Fruit fly (Drosophila melanogaster) whole organism, embryonic: ENCODE data around the gene cl.
A peak's percentile ranks its signal among the peaks of the same experiment; 100 is the strongest.

Experiments used
- Adf1 ChIP-seq: fragments of 200-800 bp; sonication (Bioruptor generic); IDR thresholded peaks from 2 replicates; pipeline ENCODE4 v1.3.6; 2022; ENCODE audit warnings: missing biosample characterization, missing genetic modification characterization
- Aef1 ChIP-seq: fragments of 200-800 bp; sonication (Bioruptor generic); IDR thresholded peaks from 3 replicates; pipeline ENCODE4 v1.3.6; 2022; ENCODE audit warnings: missing biosample characterization, missing genetic modification characterization
- CG10366 ChIP-seq: fragments of 200-800 bp; sonication (Bioruptor generic); IDR thresholded peaks from 2 replicates; pipeline ENCODE4 v1.3.6; 2022; ENCODE audit warnings: missing biosample characterization, missing genetic modification characterization
- CG10565 ChIP-seq: fragments of 200-800 bp; sonication (Bioruptor generic); optimal IDR thresholded peaks from 3 replicates; lab custom pipeline; 2016; ENCODE audit warnings: missing biosample characterization, mild to moderate bottlenecking, missing genetic modification characterization
- CG10979 ChIP-seq: fragments of 200-800 bp; sonication (Bioruptor generic); optimal IDR thresholded peaks from 2 replicates; lab custom pipeline; 2018; ENCODE audit warnings: missing biosample characterization, mild to moderate bottlenecking, missing genetic modification characterization, moderate library complexity
- CG12299 ChIP-seq: fragments of 200-800 bp; sonication (Bioruptor generic); optimal IDR thresholded peaks from 2 replicates; lab custom pipeline; 2018; ENCODE audit warnings: missing biosample characterization, mild to moderate bottlenecking, missing genetic modification characterization
- CG13775 ChIP-seq: fragments of 200-800 bp; sonication (Bioruptor generic); optimal IDR thresholded peaks from 3 replicates; lab custom pipeline; 2017; ENCODE audit warnings: missing biosample characterization, mild to moderate bottlenecking, missing genetic modification characterization
- CG14710 ChIP-seq: fragments of 200-800 bp; sonication (Bioruptor generic); optimal IDR thresholded peaks from 3 replicates; lab custom pipeline; 2019; ENCODE audit warnings: missing biosample characterization, mild to moderate bottlenecking, missing genetic modification characterization, moderate library complexity
- CG1647 ChIP-seq: fragments of 200-800 bp; sonication (Bioruptor generic); optimal IDR thresholded peaks from 3 replicates; lab custom pipeline; 2016; ENCODE audit warnings: missing biosample characterization, missing genetic modification characterization
- CG17328 ChIP-seq: fragments of 200-800 bp; sonication (Bioruptor generic); IDR thresholded peaks from 2 replicates; pipeline ENCODE4 v1.3.6; 2022; ENCODE audit warnings: missing biosample characterization, missing genetic modification characterization
- CG18262 ChIP-seq: fragments of 200-800 bp; optimal IDR thresholded peaks from 3 replicates; lab custom pipeline; 2019; ENCODE audit warnings: missing biosample characterization, mild to moderate bottlenecking, missing genetic modification characterization, moderate library complexity
- CG2116 ChIP-seq: fragments of 200-800 bp; sonication (Bioruptor generic); optimal IDR thresholded peaks from 3 replicates; lab custom pipeline; 2018; ENCODE audit warnings: missing biosample characterization, mild to moderate bottlenecking, missing genetic modification characterization
- CG2889 ChIP-seq: fragments of 200-800 bp; sonication (Bioruptor generic); IDR thresholded peaks from 3 replicates; pipeline ENCODE4 v1.3.6; 2022; ENCODE audit warnings: missing biosample characterization, missing genetic modification characterization
- CG3163 ChIP-seq: fragments of 200-800 bp; sonication (Bioruptor generic); optimal IDR thresholded peaks from 3 replicates; lab custom pipeline; 2016; ENCODE audit warnings: missing biosample characterization, missing genetic modification characterization
- CG3281 ChIP-seq: fragments of 200-800 bp; sonication (Bioruptor generic); optimal IDR thresholded peaks from 3 replicates; lab custom pipeline; 2017; ENCODE audit warnings: missing biosample characterization, mild to moderate bottlenecking, missing genetic modification characterization
- CG3838 ChIP-seq: fragments of 200-800 bp; sonication (Bioruptor generic); optimal IDR thresholded peaks from 3 replicates; lab custom pipeline; 2016; ENCODE audit warnings: missing biosample characterization, missing genetic modification characterization
- CG42726 ChIP-seq: fragments of 200-800 bp; sonication (Bioruptor generic); IDR thresholded peaks from 2 replicates; pipeline ENCODE4 v1.3.6; 2022; ENCODE audit warnings: missing biosample characterization, missing genetic modification characterization; ENCODE audit not compliant: partially characterized antibody
- CG4282 ChIP-seq: fragments of 200-800 bp; sonication (Bioruptor generic); optimal IDR thresholded peaks from 2 replicates; lab custom pipeline; 2016; ENCODE audit warnings: missing biosample characterization, missing genetic modification characterization
- CG4730 ChIP-seq: fragments of 200-800 bp; sonication (Bioruptor generic); IDR thresholded peaks from 2 replicates; pipeline ENCODE4 v1.3.6; 2022; ENCODE audit warnings: missing biosample characterization, missing genetic modification characterization
- CG6654 ChIP-seq: fragments of 200-800 bp; sonication (Bioruptor generic); optimal IDR thresholded peaks from 2 replicates; lab custom pipeline; 2017; ENCODE audit warnings: missing biosample characterization, mild to moderate bottlenecking, missing genetic modification characterization
- CG6813 ChIP-seq: fragments of 200-800 bp; sonication (Bioruptor generic); optimal IDR thresholded peaks from 2 replicates; lab custom pipeline; 2017; ENCODE audit warnings: missing biosample characterization, missing genetic modification characterization, mild to moderate bottlenecking, moderate library complexity, missing genetic modification reagents
- CG8944 ChIP-seq: fragments of 200-800 bp; sonication (Bioruptor generic); optimal IDR thresholded peaks from 3 replicates; lab custom pipeline; 2016; ENCODE audit warnings: missing biosample characterization, missing genetic modification characterization
- Dip2 ChIP-seq: fragments of 200-800 bp; sonication (Bioruptor generic); IDR thresholded peaks from 2 replicates; pipeline ENCODE4 v1.3.6; 2022; ENCODE audit warnings: missing biosample characterization, missing genetic modification characterization
- Dip3 ChIP-seq: fragments of 200-800 bp; sonication (Bioruptor generic); optimal IDR thresholded peaks from 3 replicates; lab custom pipeline; 2016; ENCODE audit warnings: missing biosample characterization, missing genetic modification characterization
- HmgZ ChIP-seq: fragments of 200-800 bp; sonication (Bioruptor generic); optimal IDR thresholded peaks from 2 replicates; lab custom pipeline; 2018; ENCODE audit warnings: missing biosample characterization, mild to moderate bottlenecking, missing genetic modification characterization
- Kr ChIP-seq: fragments of 200-800 bp; sonication (Bioruptor generic); optimal IDR thresholded peaks from 2 replicates; lab custom pipeline; 2017; ENCODE audit warnings: missing biosample characterization, mild to moderate bottlenecking, missing genetic modification characterization
- Med ChIP-seq: fragments of 200-800 bp; sonication (Bioruptor generic); peaks from one replicate; lab custom pipeline; 2016; ENCODE audit warnings: missing biosample characterization, missing genetic modification characterization, mild to moderate bottlenecking, inconsistent platforms, moderate library complexity
- Mes4 ChIP-seq: fragments of 200-800 bp; sonication (Bioruptor generic); optimal IDR thresholded peaks from 2 replicates; lab custom pipeline; 2016; ENCODE audit warnings: missing biosample characterization, missing genetic modification characterization
- Myb ChIP-seq: fragments of 200-800 bp; sonication (Bioruptor generic); optimal IDR thresholded peaks from 2 replicates; lab custom pipeline; 2016; ENCODE audit warnings: missing biosample characterization, missing genetic modification characterization
- NFAT ChIP-seq: fragments of 200-800 bp; sonication (Bioruptor generic); IDR thresholded peaks from 2 replicates; pipeline ENCODE4 v1.3.6; 2022; ENCODE audit warnings: missing biosample characterization, missing genetic modification characterization
- Opbp ChIP-seq: fragments of 200-800 bp; sonication (Bioruptor generic); IDR thresholded peaks from 3 replicates; pipeline ENCODE4 v1.3.6; 2022; ENCODE audit warnings: missing biosample characterization, missing genetic modification characterization; ENCODE audit not compliant: partially characterized antibody
- Usf ChIP-seq: fragments of 200-800 bp; sonication (Bioruptor generic); optimal IDR thresholded peaks from 2 replicates; lab custom pipeline; 2017; ENCODE audit warnings: missing genotype, missing biosample characterization, missing genetic modification characterization
- bcd ChIP-seq: fragments of 200-800 bp; sonication (Bioruptor generic); optimal IDR thresholded peaks from 2 replicates; lab custom pipeline; 2017; ENCODE audit warnings: missing biosample characterization, mild to moderate bottlenecking, missing genetic modification characterization
- corto ChIP-seq: fragments of 200-800 bp; sonication (Bioruptor generic); optimal IDR thresholded peaks from 2 replicates; lab custom pipeline; 2016; ENCODE audit warnings: missing biosample characterization, mild to moderate bottlenecking, missing genetic modification characterization, moderate library complexity
- crc ChIP-seq: fragments of 200-800 bp; sonication (Bioruptor generic); optimal IDR thresholded peaks from 2 replicates; lab custom pipeline; 2016; ENCODE audit warnings: missing biosample characterization, missing genetic modification characterization
- eve ChIP-seq, 2 experiments: fragments of >200 bp; optimal IDR thresholded peaks; 2 replicates each; lab custom pipeline; 2017; ENCODE audit warnings: missing biosample characterization in 2 of 2, missing genetic modification characterization in 2 of 2
- ewg ChIP-seq: fragments of 200-800 bp; sonication (Bioruptor generic); optimal IDR thresholded peaks from 3 replicates; lab custom pipeline; 2017; ENCODE audit warnings: mild to moderate bottlenecking, missing biosample characterization, missing genetic modification reagents, missing genetic modification characterization
- exex ChIP-seq: fragments of 200-800 bp; sonication (Bioruptor generic); optimal IDR thresholded peaks from 4 replicates; lab custom pipeline; 2018; ENCODE audit warnings: missing biosample characterization, mild to moderate bottlenecking, missing genetic modification characterization, moderate library complexity
- gce ChIP-seq: fragments of 200-800 bp; sonication (Bioruptor generic); IDR thresholded peaks from 3 replicates; pipeline ENCODE4 v1.3.6; 2022; ENCODE audit warnings: missing biosample characterization, missing genetic modification characterization
- gcm2 ChIP-seq: fragments of 200-800 bp; sonication (Bioruptor generic); optimal IDR thresholded peaks from 2 replicates; lab custom pipeline; 2016; ENCODE audit warnings: missing biosample characterization, missing genetic modification characterization
- gem ChIP-seq: fragments of 200-800 bp; sonication (Bioruptor generic); optimal IDR thresholded peaks from 2 replicates; lab custom pipeline; 2019; ENCODE audit warnings: missing biosample characterization, mild to moderate bottlenecking, missing genetic modification characterization, moderate library complexity
- grn ChIP-seq: fragments of 200-800 bp; sonication (Bioruptor generic); optimal IDR thresholded peaks from 3 replicates; lab custom pipeline; 2017; ENCODE audit warnings: missing biosample characterization, missing genetic modification characterization
- luna ChIP-seq: fragments of 200-800 bp; sonication (Bioruptor generic); optimal IDR thresholded peaks from 2 replicates; lab custom pipeline; 2016; ENCODE audit warnings: missing biosample characterization, missing genetic modification characterization
- nerfin-2 ChIP-seq: fragments of 200-800 bp; sonication (Bioruptor generic); IDR thresholded peaks from 2 replicates; pipeline ENCODE4 v1.3.6; 2022; ENCODE audit warnings: missing biosample characterization, missing genetic modification characterization; ENCODE audit not compliant: partially characterized antibody
- p53 ChIP-seq: fragments of 200-800 bp; sonication (Bioruptor generic); optimal IDR thresholded peaks from 2 replicates; lab custom pipeline; 2016; ENCODE audit warnings: missing biosample characterization, missing genetic modification characterization
- psq ChIP-seq: fragments of 200-800 bp; sonication (Bioruptor generic); optimal IDR thresholded peaks from 2 replicates; lab custom pipeline; 2017; ENCODE audit warnings: missing biosample characterization, missing genetic modification characterization
- scrt ChIP-seq: fragments of 200-800 bp; sonication (Bioruptor generic); optimal IDR thresholded peaks from 2 replicates; lab custom pipeline; 2018; ENCODE audit warnings: missing biosample characterization, mild to moderate bottlenecking, missing genetic modification characterization, moderate library complexity
- seq ChIP-seq: fragments of 200-800 bp; sonication (Bioruptor generic); IDR thresholded peaks from 2 replicates; pipeline ENCODE4 v1.3.6; 2022; ENCODE audit warnings: missing biosample characterization, missing genetic modification characterization
- tx ChIP-seq: fragments of 200-800 bp; sonication (Bioruptor generic); optimal IDR thresholded peaks from 2 replicates; lab custom pipeline; 2016; ENCODE audit warnings: missing biosample characterization, missing genetic modification characterization
- usp ChIP-seq: fragments of >200 bp; optimal IDR thresholded peaks from 2 replicates; lab custom pipeline; 2017; ENCODE audit warnings: missing biosample characterization, missing genetic modification characterization

The cl gene

DNA sequence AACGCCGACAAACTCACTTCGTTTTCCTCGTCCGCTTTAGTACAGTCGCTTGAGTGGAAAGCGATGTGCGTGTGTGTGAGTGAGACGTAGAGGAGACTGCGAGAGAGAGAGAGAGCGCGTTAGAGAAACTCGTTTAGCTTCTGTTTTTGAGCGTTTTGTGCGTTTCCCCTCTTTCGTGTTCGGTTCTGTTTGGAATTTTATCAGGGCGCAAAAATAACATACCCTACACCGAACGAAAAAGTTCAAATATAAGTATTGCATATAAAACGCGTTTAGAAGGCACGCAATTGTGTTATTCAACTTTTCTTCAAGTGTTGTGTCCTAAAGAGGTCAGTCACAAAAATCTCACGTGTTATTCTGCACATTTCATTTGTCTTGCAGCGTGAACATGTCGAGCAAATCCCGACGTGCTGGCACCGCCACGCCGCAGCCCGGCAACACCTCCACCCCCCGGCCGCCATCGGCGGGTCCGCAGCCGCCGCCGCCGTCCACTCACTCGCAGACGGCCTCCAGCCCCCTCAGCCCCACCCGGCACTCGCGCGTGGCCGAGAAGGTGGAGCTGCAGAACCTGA is 23.1 kb downstream of the cl start (continued):
- TF ChIP-seq Myb (no peak), CG8944 (GFP tag; lab: Kevin White, UChicago) (no peak), eve (GFP tag; optimal IDR thresholded peaks at IDR 0.05; lab: Kevin White, UChicago) (no peak), gcm2 (GFP tag; lab: Kevin White, UChicago) (no peak), CG6654 (GFP tag; lab: Kevin White, UChicago) (no peak), CG12299 (tag; lab: Kevin White, UChicago) (no peak), CG3281 (GFP tag; lab: Kevin White, UChicago) (peak; percentile 61), gce (GFP tag; lab: Robert Waterston, UW) (peak; percentile 36; the same call in 1 of the 3 replicates), Med (GFP tag; lab: Kevin White, UChicago) (peak; percentile 95), CG3838 (GFP tag; lab: Kevin White, UChicago) (no peak), CG4282 (GFP tag; lab: Kevin White, UChicago) (no peak), CG2889 (GFP tag; lab: Robert Waterston, UW) (0 out of 3 replicates have a peak, but pooled peaks have one; percentile 32), Adf1 (peak; percentile 75), CG2116 (GFP tag; lab: Kevin White, UChicago) (no peak), CG4730 (GFP tag; lab: Robert Waterston, UW) (no peak), Usf (GFP tag; lab: Kevin White, UChicago) (no peak), CG17328 (GFP tag; lab: Robert Waterston, UW) (peak; percentile 52), ewg (no peak), nerfin-2 (no peak), Aef1 (GFP tag; lab: Robert Waterston, UW) (no peak; the same call in 2 of the 3 replicates), CG10979 (tag; lab: Kevin White, UChicago) (peak; percentile 16), luna (GFP tag; lab: Kevin White, UChicago) (no peak), grn (no peak), Dip2 (GFP tag; lab: Robert Waterston, UW) (no peak), psq (GFP tag; lab: Kevin White, UChicago) (peak; percentile 44), corto (GFP tag; lab: Kevin White, UChicago) (no peak), CG18262 (tag; lab: Kevin White, UChicago) (peak; percentile 36), CG10565 (GFP tag; lab: Kevin White, UChicago) (no peak), crc (GFP tag; lab: Kevin White, UChicago) (no peak), HmgZ (tag; lab: Kevin White, UChicago) (peak; percentile 57), Dip3 (GFP tag; lab: Kevin White, UChicago) (peak; percentile 0), bcd (GFP tag; lab: Kevin White, UChicago) (peak; percentile 53), CG42726 (GFP tag; lab: Robert Waterston, UW) (peak; percentile 54; the same call in 1 of the 2 replicates), usp (GFP tag; lab: Kevin White, UChicago) (no peak), CG6813 (GFP tag; lab: Kevin White, UChicago) (peak; percentile 61), Kr (GFP tag; lab: Kevin White, UChicago) (no peak), CG10366 (peak; percentile 21; the same call in 1 of the 2 replicates), tx (GFP tag; lab: Kevin White, UChicago) (peak; percentile 13), CG13775 (peak; percentile 49), gem (tag; lab: Kevin White, UChicago) (no peak), CG14710 (tag; lab: Kevin White, UChicago) (peak; percentile 4), CG1647 (GFP tag; lab: Kevin White, UChicago) (no peak), p53 (GFP tag; lab: Kevin White, UChicago) (peak; percentile 61), exex (tag; lab: Kevin White, UChicago) (peak; percentile 21), Opbp (GFP tag; lab: Robert Waterston, UW) (0 out of 3 replicates have a peak, but pooled peaks have one; percentile 6), NFAT (GFP tag; lab: Robert Waterston, UW) (0 out of 2 replicates have a peak, but pooled peaks have one; percentile 47), seq (0 out of 2 replicates have a peak, but pooled peaks have one; percentile 46), Mes4 (GFP tag; lab: Kevin White, UChicago) (peak; percentile 18), scrt (GFP tag; lab: Kevin White, UChicago) (peak; percentile 26), CG3163 (GFP tag; lab: Kevin White, UChicago) (no peak)
